Fruit fly (Drosophila melanogaster): Measurements from ENCODE around the gene CG17242.

CG17242 gene

dm6 chr2L:2269040-2269439 is at the start of gene CG17242:
Gene CG17242, minus strand, starts transcription at chr2L:2269140.
- no peak for TF ChIP-seq pan (optimal IDR thresholded peaks at IDR 0.05)
- TF ChIP-seq dmrt93B (GFP tag; optimal IDR thresholded peaks at IDR 0.05), result no peak
- no peak for TF ChIP-seq tai (GFP tag; optimal IDR thresholded peaks at IDR 0.05)
- no peak for TF ChIP-seq Hr78 (GFP tag; optimal IDR thresholded peaks at IDR 0.05)
- TF ChIP-seq CrebA (GFP tag; optimal IDR thresholded peaks at IDR 0.05; ENCODE audit: borderline replicate concordance), result no peak
- no peak for TF ChIP-seq jim (GFP tag; optimal IDR thresholded peaks at IDR 0.05)
- TF ChIP-seq Vsx2 (GFP tag; optimal IDR thresholded peaks at IDR 0.05; ENCODE audit: partially characterized antibody), result no peak
- no peak for TF ChIP-seq Dif (GFP tag; optimal IDR thresholded peaks at IDR 0.05; ENCODE audit: partially characterized antibody)
- TF ChIP-seq brk (GFP tag; optimal IDR thresholded peaks at IDR 0.05), result no peak

- TF ChIP-seq N (GFP tag; optimal IDR thresholded peaks at IDR 0.05) (no peak), Abd-B (GFP tag; optimal IDR thresholded peaks at IDR 0.05) (no peak), Hr83 (GFP tag; optimal IDR thresholded peaks at IDR 0.05; ENCODE audit: poor library complexity, severe bottlenecking) (no peak), lola (GFP tag; optimal IDR thresholded peaks at IDR 0.05) (no peak), brk (GFP tag; optimal IDR thresholded peaks at IDR 0.05) (no peak), foxo (GFP tag; optimal IDR thresholded peaks at IDR 0.05) (no peak), Hnf4 (GFP tag; optimal IDR thresholded peaks at IDR 0.05) (no peak), psq (GFP tag; optimal IDR thresholded peaks at IDR 0.05) (no peak), h (GFP tag; optimal IDR thresholded peaks at IDR 0.05) (no peak), CG32264 (GFP tag; optimal IDR thresholded peaks at IDR 0.05) (no peak), sage (GFP tag; optimal IDR thresholded peaks at IDR 0.05) (no peak), Hr78 (GFP tag; optimal IDR thresholded peaks at IDR 0.05) (no peak), dl (GFP tag; optimal IDR thresholded peaks at IDR 0.05; ENCODE audit: insufficient read depth in 1 of 2, partially characterized antibody in 2 of 2) (no peak), pan (optimal IDR thresholded peaks at IDR 0.05) (no peak), Myc (optimal IDR thresholded peaks at IDR 0.05) (no peak), HLH106 (tag; optimal IDR thresholded peaks at IDR 0.05) (no peak), br (GFP tag; optimal IDR thresholded peaks at IDR 0.05) (no peak), Jra (GFP tag; optimal IDR thresholded peaks at IDR 0.05) (no peak)
Measured at dm6 chr2L:2314165-2314564, 45.2 kb upstream of the CG17242 start.

- TF ChIP-seq Myc (optimal IDR thresholded peaks at IDR 0.05) (no peak), br (GFP tag; optimal IDR thresholded peaks at IDR 0.05) (no peak), HLH106 (tag; optimal IDR thresholded peaks at IDR 0.05) (no peak), CrebA (GFP tag; optimal IDR thresholded peaks at IDR 0.05; ENCODE audit: borderline replicate concordance) (no peak), tai (GFP tag; optimal IDR thresholded peaks at IDR 0.05) (no peak), h (GFP tag; optimal IDR thresholded peaks at IDR 0.05) (no peak), rgr (GFP tag; optimal IDR thresholded peaks at IDR 0.05) (no peak), usp (GFP tag; optimal IDR thresholded peaks at IDR 0.05) (no peak), psq (GFP tag; optimal IDR thresholded peaks at IDR 0.05) (no peak), Dif (GFP tag; optimal IDR thresholded peaks at IDR 0.05; ENCODE audit: partially characterized antibody) (no peak), Dfd (GFP tag; optimal IDR thresholded peaks at IDR 0.05) (no peak), OdsH (GFP tag; optimal IDR thresholded peaks at IDR 0.05) (no peak), lola (GFP tag; optimal IDR thresholded peaks at IDR 0.05) (no peak)
Measured at dm6 chr2L:2311449-2311848, 42.5 kb upstream of the CG17242 start, which contains the start of gene eys. Gene eys, plus strand, starts transcription at chr2L:2311680.

- no peak for TF ChIP-seq dsf (GFP tag; optimal IDR thresholded peaks at IDR 0.05; ENCODE audit: borderline replicate concordance)
- TF ChIP-seq brk (GFP tag; optimal IDR thresholded peaks at IDR 0.05), result no peak
- no peak for TF ChIP-seq lola (GFP tag; optimal IDR thresholded peaks at IDR 0.05)
- TF ChIP-seq Sp1 (GFP tag; optimal IDR thresholded peaks at IDR 0.05), result no peak
- no peak for TF ChIP-seq Myc (optimal IDR thresholded peaks at IDR 0.05)
Measured at dm6 chr2L:2307648-2308047, 38.7 kb upstream of the CG17242 start, which contains the start of gene CG16995. Gene CG16995, plus strand, starts transcription at chr2L:2307948.

dm6 chr2L:2299803-2300202 is 30.9 kb upstream of the CG17242 start, which contains the start of gene CG31949:
Gene CG31949, plus strand, starts transcription at chr2L:2300103.
- TF ChIP-seq dsf (GFP tag; optimal IDR thresholded peaks at IDR 0.05; ENCODE audit: borderline replicate concordance), result no peak
- no peak for TF ChIP-seq pan (optimal IDR thresholded peaks at IDR 0.05)
- no peak for TF ChIP-seq CG9705 (GFP tag; optimal IDR thresholded peaks at IDR 0.05)
- no peak for TF ChIP-seq Hnf4 (GFP tag; optimal IDR thresholded peaks at IDR 0.05)
- no peak for TF ChIP-seq fru (GFP tag; optimal IDR thresholded peaks at IDR 0.05)
- TF ChIP-seq dl (GFP tag; optimal IDR thresholded peaks at IDR 0.05; ENCODE audit: insufficient read depth in 1 of 2, partially characterized antibody in 2 of 2), result no peak
- TF ChIP-seq dmrt93B (GFP tag; optimal IDR thresholded peaks at IDR 0.05), result no peak
- no peak for TF ChIP-seq jim (GFP tag; optimal IDR thresholded peaks at IDR 0.05)
- no peak for TF ChIP-seq rgr (GFP tag; optimal IDR thresholded peaks at IDR 0.05)
- TF ChIP-seq Hr78 (GFP tag; optimal IDR thresholded peaks at IDR 0.05), result no peak
- no peak for TF ChIP-seq N (GFP tag; optimal IDR thresholded peaks at IDR 0.05)
- no peak for TF ChIP-seq sage (GFP tag; optimal IDR thresholded peaks at IDR 0.05)
- TF ChIP-seq Hr83 (GFP tag; optimal IDR thresholded peaks at IDR 0.05; ENCODE audit: poor library complexity, severe bottlenecking), result no peak

Data from whole organism, wandering third instar larva.